Fruit fly (Drosophila melanogaster): ENCODE data around the gene CG13066.
A peak's percentile ranks its signal among the peaks of the same experiment; 100 is the strongest.

DNA sequence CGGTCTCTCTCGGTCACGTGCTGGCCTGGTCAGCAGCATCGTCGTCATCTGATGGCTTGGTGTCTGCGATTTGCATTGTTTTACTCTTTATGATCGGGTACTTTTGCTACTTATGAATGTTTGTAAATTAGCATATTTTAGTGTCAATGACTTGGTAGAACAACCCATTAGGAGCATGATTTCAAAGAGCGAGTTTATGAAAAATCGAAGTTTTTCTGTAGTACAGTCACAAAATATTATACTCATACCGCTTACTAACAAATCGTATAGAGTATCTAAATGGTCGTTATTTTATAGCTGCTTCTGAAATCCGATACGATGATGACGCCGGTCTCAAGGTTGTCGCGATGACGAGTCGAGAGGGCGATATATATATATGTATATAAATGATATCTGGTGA is 13.5 kb downstream of the CG13066 start:
- TF ChIP-seq dmrt93B (GFP tag; optimal IDR thresholded peaks at IDR 0.05) (no peak), dsf (GFP tag; optimal IDR thresholded peaks at IDR 0.05; ENCODE audit: borderline replicate concordance) (no peak), GATAd (GFP tag; optimal IDR thresholded peaks at IDR 0.05) (no peak), pan (optimal IDR thresholded peaks at IDR 0.05) (no peak), br (GFP tag; optimal IDR thresholded peaks at IDR 0.05) (peak; percentile 53), Hr78 (GFP tag; optimal IDR thresholded peaks at IDR 0.05) (no peak), fru (GFP tag; optimal IDR thresholded peaks at IDR 0.05) (peak; percentile 50), Abd-B (GFP tag; optimal IDR thresholded peaks at IDR 0.05) (no peak), sv (GFP tag; optimal IDR thresholded peaks at IDR 0.05) (no peak), foxo (GFP tag; optimal IDR thresholded peaks at IDR 0.05) (peak in 1 of 2 experiments; percentile 36), CrebA (GFP tag; optimal IDR thresholded peaks at IDR 0.05; ENCODE audit: borderline replicate concordance) (no peak), h (GFP tag; optimal IDR thresholded peaks at IDR 0.05) (peak; percentile 53), ey (GFP tag; optimal IDR thresholded peaks at IDR 0.05) (peak; percentile 32)
